Fruit fly (Drosophila melanogaster): Measurements from ENCODE around the gene vnc.

DNA sequence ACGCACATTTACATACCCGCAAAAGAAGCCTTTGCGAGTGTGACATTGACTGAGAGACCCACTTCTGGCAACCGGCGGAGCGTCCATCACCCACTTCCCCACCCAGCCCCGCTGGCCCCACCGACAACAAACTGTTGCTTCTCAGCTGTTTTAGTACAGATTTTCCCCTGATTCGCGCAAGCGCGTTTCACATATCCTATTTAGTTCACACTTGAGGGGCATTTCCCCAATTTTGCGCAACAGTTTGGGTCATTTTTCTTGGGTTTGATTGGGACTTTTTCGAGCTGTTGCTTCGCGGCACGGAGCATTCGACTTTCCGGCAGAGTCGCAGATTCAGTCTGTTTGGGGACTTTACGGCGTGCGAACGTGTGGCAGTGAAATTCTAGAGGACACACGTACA lies 44.9 kb upstream of the vnc start:
- TF ChIP-seq EcR (GFP tag; optimal IDR thresholded peaks at IDR 0.05) = no peak
- no peak for TF ChIP-seq CG8478 (optimal IDR thresholded peaks at IDR 0.05)
- TF ChIP-seq psq (optimal IDR thresholded peaks at IDR 0.05) = no peak

Measured in whole organism.